Fruit fly (Drosophila melanogaster): ENCODE measurements around the gene CG13972.

The CG13972 gene

dm6 chr3R:27556972-27557371 lies 39.9 kb upstream of the CG13972 start (continued):
- no peak for TF ChIP-seq CG7357 (GFP tag; IDR thresholded peaks at IDR 0.05)
- TF ChIP-seq dysf (GFP tag; IDR thresholded peaks at IDR 0.05), result peak; percentile 70
- TF ChIP-seq sens-2 (GFP tag; IDR thresholded peaks at IDR 0.05), result no peak
- no peak for TF ChIP-seq Sox100B (GFP tag; optimal IDR thresholded peaks at IDR 0.05)
- TF ChIP-seq jing (GFP tag; optimal IDR thresholded peaks at IDR 0.05), result no peak
- 0 out of 2 replicates have a peak, but pooled peaks have one; percentile 24 for TF ChIP-seq stc (GFP tag; IDR thresholded peaks at IDR 0.05)
- no peak for TF ChIP-seq jigr1 (GFP tag; IDR thresholded peaks at IDR 0.05)
- no peak for TF ChIP-seq Usf (GFP tag; optimal IDR thresholded peaks at IDR 0.05)
- no peak for TF ChIP-seq Dfd (GFP tag; optimal IDR thresholded peaks at IDR 0.05)
- no peak for TF ChIP-seq pzg (GFP tag; optimal IDR thresholded peaks at IDR 0.05)
- peak; percentile 15 for TF ChIP-seq Sox102F (GFP tag; optimal IDR thresholded peaks at IDR 0.05)
- TF ChIP-seq CG10147 (GFP tag; optimal IDR thresholded peaks at IDR 0.05), result peak; percentile 17
- TF ChIP-seq ttk (GFP tag; IDR thresholded peaks at IDR 0.05), result no peak
- peak; percentile 61; the same call in 1 of the 3 replicates for TF ChIP-seq zfh1 (GFP tag; IDR thresholded peaks at IDR 0.05)
- peak; percentile 4 for TF ChIP-seq CG12659 (GFP tag; optimal IDR thresholded peaks at IDR 0.05)
- no peak for TF ChIP-seq CG2202 (tag; optimal IDR thresholded peaks at IDR 0.05)
- TF ChIP-seq gfzf (GFP tag; optimal IDR thresholded peaks at IDR 0.05), result no peak
- TF ChIP-seq sob (GFP tag; IDR thresholded peaks at IDR 0.05), result peak; percentile 70
- TF ChIP-seq NFAT (GFP tag; IDR thresholded peaks at IDR 0.05), result peak; percentile 55; the same call in 1 of the 2 replicates
- TF ChIP-seq Pdp1 (GFP tag; optimal IDR thresholded peaks at IDR 0.05), result peak; percentile 35 to 57
- TF ChIP-seq dpn (GFP tag; optimal IDR thresholded peaks at IDR 0.05), result peak; percentile 12 to 14
- peak; percentile 28 for TF ChIP-seq phol (tag; optimal IDR thresholded peaks at IDR 0.05)
- TF ChIP-seq CG3847 (GFP tag; IDR thresholded peaks at IDR 0.05), result peak; percentile 52
- peak; percentile 20 for TF ChIP-seq Hmr (GFP tag; optimal IDR thresholded peaks at IDR 0.05)
- TF ChIP-seq Lpt (GFP tag; optimal IDR thresholded peaks at IDR 0.05), result no peak
- TF ChIP-seq CG15601 (tag; optimal IDR thresholded peaks at IDR 0.05), result no peak
- TF ChIP-seq croc (GFP tag; conservative IDR thresholded peaks at IDR 0.05), result no peak
- TF ChIP-seq lmd (GFP tag; IDR thresholded peaks at IDR 0.05), result peak; percentile 63; the same call in 1 of the 2 replicates
- TF ChIP-seq Gug (GFP tag; IDR thresholded peaks at IDR 0.05), result peak; percentile 57; the same call in 3 of the 4 replicates
- peak; percentile 28 for TF ChIP-seq CG12769 (tag; optimal IDR thresholded peaks at IDR 0.05)
- TF ChIP-seq Dbx (GFP tag; IDR thresholded peaks at IDR 0.05), result 0 out of 3 replicates have a peak, but pooled peaks have one; percentile 65
- no peak for TF ChIP-seq bbx (GFP tag; IDR thresholded peaks at IDR 0.05; ENCODE audit: partially characterized antibody)
- no peak for TF ChIP-seq onecut (GFP tag; IDR thresholded peaks at IDR 0.05)
- TF ChIP-seq CG12219 (GFP tag; optimal IDR thresholded peaks at IDR 0.05), result no peak
- TF ChIP-seq Kr (GFP tag; optimal IDR thresholded peaks at IDR 0.05), result no peak
- TF ChIP-seq tna (GFP tag; IDR thresholded peaks at IDR 0.05; ENCODE audit: partially characterized antibody), result no peak
- peak; percentile 46; the same call in 2 of the 3 replicates for TF ChIP-seq CG11695 (GFP tag; IDR thresholded peaks at IDR 0.05)
- no peak for TF ChIP-seq wdn (GFP tag; IDR thresholded peaks at IDR 0.05)
- TF ChIP-seq chinmo (GFP tag; IDR thresholded peaks at IDR 0.05; ENCODE audit: partially characterized antibody), result no peak
- no peak for TF ChIP-seq danr (GFP tag; IDR thresholded peaks at IDR 0.05)
- peak; percentile 3 for TF ChIP-seq unpg (GFP tag; optimal IDR thresholded peaks at IDR 0.05)
- peak; percentile 10 for TF ChIP-seq NfI (GFP tag; optimal IDR thresholded peaks at IDR 0.05)
- 0 out of 2 replicates have a peak, but pooled peaks have one; percentile 40 for TF ChIP-seq CG16779 (GFP tag; IDR thresholded peaks at IDR 0.05)
- peak; percentile 34; the same call in 2 of the 3 replicates for TF ChIP-seq tgo (GFP tag; IDR thresholded peaks at IDR 0.05)
- no peak for TF ChIP-seq Hey (tag; optimal IDR thresholded peaks at IDR 0.05)
- no peak for TF ChIP-seq ham (GFP tag; IDR thresholded peaks at IDR 0.05)
- TF ChIP-seq CG34422 (GFP tag; IDR thresholded peaks at IDR 0.05), result no peak
- peak; percentile 39 for TF ChIP-seq Fer1 (GFP tag; optimal IDR thresholded peaks at IDR 0.05)
- no peak for TF ChIP-seq CG14965 (GFP tag; optimal IDR thresholded peaks at IDR 0.05; ENCODE audit: borderline replicate concordance)
- TF ChIP-seq sug (tag; optimal IDR thresholded peaks at IDR 0.05), result peak; percentile 1
- no peak for TF ChIP-seq CG5245 (GFP tag; optimal IDR thresholded peaks at IDR 0.05)
